Worm (Caenorhabditis elegans): ENCODE measurements around the gene stt-3.

The stt-3 gene

ce11 chrIII:6256675-6257074 is 8.2 kb downstream of the stt-3 start, which contains the start of gene srg-9:
Gene srg-9, minus strand, starts transcription at chrIII:6256775.
- TF ChIP-seq nhr-76 (tag; optimal IDR thresholded peaks at IDR 0.05) = no peak
- no peak for TF ChIP-seq zag-1 (tag; optimal IDR thresholded peaks at IDR 0.05)
- TF ChIP-seq nfya-1 (tag; optimal IDR thresholded peaks at IDR 0.05; ENCODE audit: insufficient read depth) = no peak
- no peak for TF ChIP-seq ztf-11 (tag; optimal IDR thresholded peaks at IDR 0.05)
- TF ChIP-seq nhr-28 (tag; optimal IDR thresholded peaks at IDR 0.05) = no peak
- no peak for TF ChIP-seq unc-62 (GFP tag; optimal IDR thresholded peaks at IDR 0.05)
- TF ChIP-seq egl-27 (tag; optimal IDR thresholded peaks at IDR 0.05) = no peak
- TF ChIP-seq nhr-43 (tag; optimal IDR thresholded peaks at IDR 0.05; ENCODE audit: poor library complexity, severe bottlenecking) = no peak
- TF ChIP-seq nhr-11 (tag; optimal IDR thresholded peaks at IDR 0.05) = no peak
- TF ChIP-seq lsy-12 (tag; optimal IDR thresholded peaks at IDR 0.05) = no peak
- TF ChIP-seq nhr-67 (tag; optimal IDR thresholded peaks at IDR 0.05) = no peak
- TF ChIP-seq snpc-4 (tag; optimal IDR thresholded peaks at IDR 0.05) = no peak
- no peak for TF ChIP-seq sea-2 (GFP tag; optimal IDR thresholded peaks at IDR 0.05)
- TF ChIP-seq ceh-82 (tag; optimal IDR thresholded peaks at IDR 0.05) = no peak
- no peak for TF ChIP-seq lin-39 (tag; optimal IDR thresholded peaks at IDR 0.05)
- no peak for TF ChIP-seq ztf-4 (tag; optimal IDR thresholded peaks at IDR 0.05)
- no peak for TF ChIP-seq unc-39 (tag; optimal IDR thresholded peaks at IDR 0.05)
- TF ChIP-seq elt-2 (tag; optimal IDR thresholded peaks at IDR 0.05) = no peak
- TF ChIP-seq nhr-12 (tag; optimal IDR thresholded peaks at IDR 0.05) = no peak
- no peak for TF ChIP-seq tbx-2 (tag; optimal IDR thresholded peaks at IDR 0.05)

DNA sequence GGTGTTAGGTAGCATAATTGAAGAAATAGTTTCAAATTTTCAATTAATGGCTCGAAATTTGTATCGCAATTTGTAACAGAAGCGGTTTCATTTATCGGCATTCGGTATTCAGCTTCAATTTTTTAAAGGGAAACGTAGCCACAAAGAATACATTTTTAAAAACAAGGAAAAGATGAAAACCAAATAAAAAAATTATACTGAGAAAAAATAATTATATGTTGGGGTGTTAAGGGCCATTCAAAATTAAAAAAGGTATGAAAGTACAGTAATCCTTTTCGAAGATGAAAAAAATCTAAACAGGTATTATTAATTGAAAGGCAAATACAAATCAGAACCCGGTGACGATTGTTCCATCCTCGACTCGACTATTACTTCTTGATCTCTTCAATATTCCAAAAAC is 9.8 kb downstream of the stt-3 start, which contains the start of gene srg-1:
Gene srg-1 (minus strand): TSS at position 101 of the 400 bp plus-strand sequence.
- TF ChIP-seq nhr-12 (tag; optimal IDR thresholded peaks at IDR 0.05) (no peak), nhr-67 (tag; optimal IDR thresholded peaks at IDR 0.05) (no peak)

DNA sequence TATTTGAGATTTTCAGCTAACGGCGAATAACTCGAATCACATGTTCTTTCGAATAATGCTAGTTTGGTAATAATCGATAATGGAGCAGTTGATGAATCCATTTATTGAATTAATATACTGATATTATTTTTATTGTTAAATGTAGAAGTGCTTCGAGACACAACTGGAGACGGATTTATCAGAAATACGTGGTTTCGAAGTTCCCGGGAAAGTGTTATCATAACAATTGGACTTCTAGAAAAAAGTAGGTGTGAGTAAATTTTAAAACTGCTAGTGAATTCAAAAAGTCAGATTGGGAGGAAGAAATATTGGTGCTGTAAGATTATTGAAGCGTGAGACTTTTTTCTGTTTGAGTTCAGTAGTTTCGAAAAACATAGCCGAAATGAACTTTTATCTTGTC is 11.7 kb downstream of the stt-3 start, which contains the start of gene srg-2:
Gene srg-2 (minus strand): TSS at position 101 of the 400 bp plus-strand sequence.
- TF ChIP-seq mdl-1 (tag; optimal IDR thresholded peaks at IDR 0.05) = no peak
- no peak for TF ChIP-seq egl-5 (tag; optimal IDR thresholded peaks at IDR 0.05)
- TF ChIP-seq ama-1 (optimal IDR thresholded peaks at IDR 0.05) = no peak
- TF ChIP-seq aly-2 (tag; optimal IDR thresholded peaks at IDR 0.05) = no peak
- TF ChIP-seq tbx-2 (tag; optimal IDR thresholded peaks at IDR 0.05) = no peak
- TF ChIP-seq nhr-43 (tag; optimal IDR thresholded peaks at IDR 0.05; ENCODE audit: poor library complexity, severe bottlenecking) = no peak
- TF ChIP-seq fkh-2 (tag; optimal IDR thresholded peaks at IDR 0.05) = no peak
- TF ChIP-seq nhr-76 (tag; optimal IDR thresholded peaks at IDR 0.05) = no peak
- no peak for TF ChIP-seq nhr-12 (tag; optimal IDR thresholded peaks at IDR 0.05)
- no peak for TF ChIP-seq nhr-67 (tag; optimal IDR thresholded peaks at IDR 0.05)
- TF ChIP-seq daf-12 (tag; optimal IDR thresholded peaks at IDR 0.05) = no peak
- TF ChIP-seq nhr-23 (tag; optimal IDR thresholded peaks at IDR 0.05) = no peak
- no peak for TF ChIP-seq ceh-9 (tag; optimal IDR thresholded peaks at IDR 0.05)

DNA sequence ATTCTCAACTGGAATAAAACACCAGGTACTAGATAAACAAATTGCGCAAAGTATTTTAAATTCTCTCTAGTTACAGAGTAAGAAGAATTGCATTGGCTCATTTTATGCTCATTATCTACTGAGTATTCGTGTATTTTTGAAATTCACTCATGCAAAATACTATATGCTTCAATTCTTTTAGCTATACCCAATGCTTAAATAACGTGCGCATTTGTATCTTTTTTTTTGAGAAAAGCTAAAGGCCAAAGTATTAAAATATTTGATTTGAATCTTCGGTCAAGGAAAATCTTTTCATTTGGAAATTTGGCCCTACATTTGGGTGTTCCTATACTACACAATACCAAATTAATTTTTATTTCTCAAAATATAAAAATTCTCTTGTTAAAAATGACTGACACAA is 13.5 kb downstream of the stt-3 start, which contains the start of gene srg-4:
Gene srg-4 (minus strand): TSS at position 101 of the 400 bp plus-strand sequence.
- TF ChIP-seq hmg-11 (tag; optimal IDR thresholded peaks at IDR 0.05) (no peak), daf-12 (tag; optimal IDR thresholded peaks at IDR 0.05) (no peak), egl-27 (tag; optimal IDR thresholded peaks at IDR 0.05) (no peak), fos-1 (tag; optimal IDR thresholded peaks at IDR 0.05) (no peak), nhr-43 (tag; optimal IDR thresholded peaks at IDR 0.05; ENCODE audit: poor library complexity, severe bottlenecking) (no peak), lin-39 (tag; optimal IDR thresholded peaks at IDR 0.05) (no peak), fkh-10 (GFP tag; optimal IDR thresholded peaks at IDR 0.05) (no peak), eor-1 (tag; optimal IDR thresholded peaks at IDR 0.05) (no peak), elt-3 (tag; optimal IDR thresholded peaks at IDR 0.05) (no peak), unc-62 (GFP tag; optimal IDR thresholded peaks at IDR 0.05) (no peak), zag-1 (tag; optimal IDR thresholded peaks at IDR 0.05) (no peak), ama-1 (optimal IDR thresholded peaks at IDR 0.05) (no peak), fkh-2 (tag; optimal IDR thresholded peaks at IDR 0.05) (no peak), nhr-76 (tag; optimal IDR thresholded peaks at IDR 0.05) (no peak), ztf-4 (tag; optimal IDR thresholded peaks at IDR 0.05) (no peak), nhr-28 (tag; optimal IDR thresholded peaks at IDR 0.05) (no peak)

ce11 chrIII:6264447-6264846 is 16.0 kb downstream of the stt-3 start, which contains the start of gene srg-5:
Gene srg-5, minus strand, starts transcription at chrIII:6264547.
- no peak for TF ChIP-seq nhr-12 (tag; optimal IDR thresholded peaks at IDR 0.05)

Data from whole organism, L3 larva.